Fruit fly (Drosophila melanogaster) whole organism, embryonic: Measurements from ENCODE around the gene awd.

Source experiments
- Abd-B ChIP-seq: fragments of 200-800 bp; sonication (Bioruptor generic); optimal IDR thresholded peaks from 2 replicates; lab custom pipeline; 2018; ENCODE audit warnings: missing biosample characterization, mild to moderate bottlenecking, missing genetic modification characterization, moderate library complexity
- Ada2b ChIP-seq: fragments of 200-800 bp; sonication (Bioruptor generic); IDR thresholded peaks from 2 replicates; pipeline ENCODE4 v1.3.6; 2022; ENCODE audit warnings: missing biosample characterization, missing genetic modification characterization
- Antp ChIP-seq: fragments of 200-800 bp; sonication (Bioruptor generic); optimal IDR thresholded peaks from 3 replicates; lab custom pipeline; 2016; ENCODE audit warnings: missing biosample characterization, missing genetic modification characterization
- CG12744 ChIP-seq: fragments of 200-800 bp; sonication (Bioruptor generic); optimal IDR thresholded peaks from 2 replicates; lab custom pipeline; 2016; ENCODE audit warnings: missing biosample characterization, missing genetic modification characterization
- CG13123 ChIP-seq: fragments of 200-800 bp; sonication (Bioruptor generic); optimal IDR thresholded peaks from 2 replicates; lab custom pipeline; 2016; ENCODE audit warnings: missing biosample characterization, missing genetic modification characterization
- CG13287 ChIP-seq: fragments of 200-800 bp; sonication (Bioruptor generic); IDR thresholded peaks from 2 replicates; pipeline ENCODE4 v1.3.6; 2022; ENCODE audit warnings: missing biosample characterization, missing genetic modification characterization; ENCODE audit not compliant: partially characterized antibody
- CG15479 ChIP-seq: fragments of 200-800 bp; sonication (Bioruptor generic); optimal IDR thresholded peaks from 3 replicates; lab custom pipeline; 2019; ENCODE audit warnings: missing biosample characterization, mild to moderate bottlenecking, missing genetic modification characterization, moderate library complexity
- CG17186 ChIP-seq: fragments of 200-800 bp; sonication (Bioruptor generic); optimal IDR thresholded peaks from 3 replicates; lab custom pipeline; 2017; ENCODE audit warnings: missing biosample characterization, missing genetic modification reagents, missing genetic modification characterization
- CG17328 ChIP-seq: fragments of 200-800 bp; sonication (Bioruptor generic); IDR thresholded peaks from 2 replicates; pipeline ENCODE4 v1.3.6; 2022; ENCODE audit warnings: missing biosample characterization, missing genetic modification characterization
- CG18262 ChIP-seq: fragments of 200-800 bp; optimal IDR thresholded peaks from 3 replicates; lab custom pipeline; 2019; ENCODE audit warnings: missing biosample characterization, mild to moderate bottlenecking, missing genetic modification characterization, moderate library complexity
- CG1832 ChIP-seq: fragments of 200-800 bp; sonication (Bioruptor generic); optimal IDR thresholded peaks from 2 replicates; lab custom pipeline; 2017; ENCODE audit warnings: missing biosample characterization, mild to moderate bottlenecking, missing genetic modification characterization, inconsistent platforms
- CG18599 ChIP-seq: fragments of 200-800 bp; sonication (Bioruptor generic); optimal IDR thresholded peaks from 3 replicates; lab custom pipeline; 2017; ENCODE audit warnings: missing biosample characterization, missing genetic modification characterization, mild to moderate bottlenecking, moderate library complexity, missing genetic modification reagents
- CG6683 ChIP-seq: fragments of 200-800 bp; sonication (Bioruptor generic); optimal IDR thresholded peaks from 2 replicates; lab custom pipeline; 2017; ENCODE audit warnings: missing biosample characterization, mild to moderate bottlenecking, missing genetic modification characterization, missing genetic modification reagents
- CG8388 ChIP-seq: fragments of 200-800 bp; sonication (Bioruptor generic); optimal IDR thresholded peaks from 2 replicates; lab custom pipeline; 2019; ENCODE audit warnings: missing biosample characterization, mild to moderate bottlenecking, missing genetic modification characterization, moderate library complexity
- Camta ChIP-seq: fragments of 200-800 bp; sonication (Bioruptor generic); optimal IDR thresholded peaks from 2 replicates; lab custom pipeline; 2016; ENCODE audit warnings: missing biosample characterization, missing genetic modification characterization
- Dfd ChIP-seq, 2 experiments: fragments of >200 bp; optimal IDR thresholded peaks; 2 replicates each; lab custom pipeline; 2017; ENCODE audit warnings: missing biosample characterization in 2 of 2, missing genetic modification characterization in 2 of 2
- Eip74EF ChIP-seq, 2 experiments: fragments of 200-800 bp in 1 of 2; fragments of >200 bp in 1 of 2; sonication (Bioruptor generic) in 1 of 2; optimal IDR thresholded peaks; 2 replicates each; lab custom pipeline; 2017 to 2019; ENCODE audit warnings: missing biosample characterization in 2 of 2, missing genetic modification characterization in 2 of 2, mild to moderate bottlenecking in 1 of 2, moderate library complexity in 1 of 2
- Fer2 ChIP-seq: fragments of 200-800 bp; sonication (Bioruptor generic); optimal IDR thresholded peaks from 2 replicates; lab custom pipeline; 2018; ENCODE audit warnings: missing biosample characterization, mild to moderate bottlenecking, missing genetic modification characterization, moderate library complexity
- HHEX ChIP-seq: fragments of 200-800 bp; sonication (Bioruptor generic); optimal IDR thresholded peaks from 3 replicates; lab custom pipeline; 2017; ENCODE audit warnings: missing biosample characterization, mild to moderate bottlenecking, missing genetic modification characterization, missing genetic modification reagents
- Hmr ChIP-seq: fragments of 200-800 bp; sonication (Bioruptor generic); optimal IDR thresholded peaks from 3 replicates; lab custom pipeline; 2017; ENCODE audit warnings: mild to moderate bottlenecking, missing biosample characterization, missing genetic modification reagents, missing genetic modification characterization
- Hr51 ChIP-seq, 2 experiments: fragments of 200-800 bp; sonication (Bioruptor generic); optimal IDR thresholded peaks; 2 replicates in 1 of 2; 3 replicates in 1 of 2; lab custom pipeline; 2016 to 2018; ENCODE audit warnings: missing biosample characterization in 2 of 2, missing genetic modification characterization in 2 of 2, mild to moderate bottlenecking in 1 of 2, moderate library complexity in 1 of 2
- MTF-1 ChIP-seq: fragments of 200-800 bp; sonication (Bioruptor generic); optimal IDR thresholded peaks from 2 replicates; lab custom pipeline; 2018; ENCODE audit warnings: missing biosample characterization, mild to moderate bottlenecking, missing genetic modification characterization, borderline replicate concordance
- Mes4 ChIP-seq: fragments of 200-800 bp; sonication (Bioruptor generic); optimal IDR thresholded peaks from 2 replicates; lab custom pipeline; 2016; ENCODE audit warnings: missing biosample characterization, missing genetic modification characterization
- NC2β ChIP-seq: fragments of 200-800 bp; sonication (Bioruptor generic); optimal IDR thresholded peaks from 2 replicates; lab custom pipeline; 2016; ENCODE audit warnings: missing biosample characterization, missing genetic modification characterization
- Nf-YA ChIP-seq: fragments of 200-800 bp; sonication (Bioruptor generic); IDR thresholded peaks from 2 replicates; pipeline ENCODE4 v1.3.6; 2022; ENCODE audit warnings: missing biosample characterization, missing genetic modification characterization
- Optix ChIP-seq: fragments of 200-800 bp; sonication (Bioruptor generic); IDR thresholded peaks from 3 replicates; pipeline ENCODE4 v1.3.6; 2022; ENCODE audit warnings: missing biosample characterization, missing genetic modification characterization
- Ptx1 ChIP-seq: fragments of 200-800 bp; sonication (Bioruptor generic); IDR thresholded peaks from 2 replicates; pipeline ENCODE4 v1.3.6; 2022; ENCODE audit warnings: missing biosample characterization, missing genetic modification characterization
- Rfx ChIP-seq: fragments of 200-800 bp; sonication (Bioruptor generic); IDR thresholded peaks from 2 replicates; pipeline ENCODE4 v1.3.6; 2022; ENCODE audit warnings: missing biosample characterization, missing genetic modification characterization
- Sin3A ChIP-seq: fragments of >200 bp; optimal IDR thresholded peaks from 2 replicates; lab custom pipeline; 2018
- TFAM ChIP-seq: fragments of 200-800 bp; sonication (Bioruptor generic); optimal IDR thresholded peaks from 2 replicates; lab custom pipeline; 2017; ENCODE audit warnings: missing biosample characterization, missing genetic modification characterization, inconsistent platforms
- az2 ChIP-seq: fragments of 200-800 bp; sonication (Bioruptor generic); optimal IDR thresholded peaks from 3 replicates; lab custom pipeline; 2016; ENCODE audit warnings: missing biosample characterization, missing genetic modification characterization
- caup ChIP-seq: fragments of 200-800 bp; sonication (Bioruptor generic); optimal IDR thresholded peaks from 3 replicates; lab custom pipeline; 2017; ENCODE audit warnings: missing biosample characterization, mild to moderate bottlenecking, missing genetic modification characterization, moderate library complexity; ENCODE audit not compliant: severe bottlenecking
- croc ChIP-seq: fragments of 200-800 bp; sonication (Bioruptor generic); conservative IDR thresholded peaks from 3 replicates; pipeline ENCODE4 v1.3.6; 2022; ENCODE audit warnings: missing biosample characterization, missing genetic modification characterization
- ems ChIP-seq: fragments of 200-800 bp; sonication (Bioruptor generic); optimal IDR thresholded peaks from 3 replicates; lab custom pipeline; 2016; ENCODE audit warnings: missing biosample characterization, missing genetic modification characterization
- ewg ChIP-seq: fragments of 200-800 bp; sonication (Bioruptor generic); optimal IDR thresholded peaks from 3 replicates; lab custom pipeline; 2017; ENCODE audit warnings: mild to moderate bottlenecking, missing biosample characterization, missing genetic modification reagents, missing genetic modification characterization
- grn ChIP-seq: fragments of 200-800 bp; sonication (Bioruptor generic); optimal IDR thresholded peaks from 3 replicates; lab custom pipeline; 2017; ENCODE audit warnings: missing biosample characterization, missing genetic modification characterization
- klu ChIP-seq: fragments of 200-800 bp; sonication (Bioruptor generic); IDR thresholded peaks from 2 replicates; pipeline ENCODE4 v1.3.6; 2022; ENCODE audit warnings: missing biosample characterization, missing genetic modification characterization
- lov ChIP-seq, 2 experiments: fragments of 200-800 bp in 1 of 2; fragments of >200 bp in 1 of 2; sonication (Bioruptor generic) in 1 of 2; IDR thresholded peaks in 1 of 2; optimal IDR thresholded peaks in 1 of 2; 2 replicates in 1 of 2; 3 replicates in 1 of 2; pipeline versions ENCODE4 v1.3.6 to Lab custom; 2017 to 2022; ENCODE audit warnings: missing biosample characterization in 1 of 2, missing genetic modification characterization in 1 of 2
- mam ChIP-seq: fragments of 200-800 bp; sonication (Bioruptor generic); optimal IDR thresholded peaks from 3 replicates; lab custom pipeline; 2016; ENCODE audit warnings: missing biosample characterization, missing genetic modification characterization
- mirr ChIP-seq: fragments of 200-800 bp; sonication (Bioruptor generic); optimal IDR thresholded peaks from 3 replicates; lab custom pipeline; 2018; ENCODE audit warnings: missing biosample characterization, mild to moderate bottlenecking, missing genetic modification characterization
- mld ChIP-seq: fragments of 200-800 bp; sonication (Bioruptor generic); IDR thresholded peaks from 3 replicates; pipeline ENCODE4 v1.3.6; 2022; ENCODE audit warnings: missing biosample characterization, missing genetic modification characterization; ENCODE audit not compliant: partially characterized antibody
- nerfin-1 ChIP-seq: fragments of 200-800 bp; sonication (Bioruptor generic); optimal IDR thresholded peaks from 3 replicates; lab custom pipeline; 2019; ENCODE audit warnings: missing biosample characterization, mild to moderate bottlenecking, missing genetic modification characterization, moderate library complexity
- prd ChIP-seq, 3 experiments: fragments of >200 bp in 2 of 3; fragments of 200-800 bp in 1 of 3; sonication (Bioruptor generic) in 1 of 3; optimal IDR thresholded peaks in 2 of 3; IDR thresholded peaks in 1 of 3; 2 replicates in 2 of 3; 3 replicates in 1 of 3; pipeline versions ENCODE4 v1.3.6 to Lab custom; 2017 to 2022; ENCODE audit warnings: missing biosample characterization in 1 of 3, missing genetic modification characterization in 1 of 3
- psq ChIP-seq: fragments of 200-800 bp; sonication (Bioruptor generic); optimal IDR thresholded peaks from 2 replicates; lab custom pipeline; 2017; ENCODE audit warnings: missing biosample characterization, missing genetic modification characterization
- sima ChIP-seq: fragments of 200-800 bp; sonication (Bioruptor generic); optimal IDR thresholded peaks from 2 replicates; lab custom pipeline; 2016; ENCODE audit warnings: missing biosample characterization, missing genetic modification characterization
- so ChIP-seq: fragments of 200-800 bp; sonication (Bioruptor generic); IDR thresholded peaks from 3 replicates; pipeline ENCODE4 v1.3.6; 2022; ENCODE audit warnings: missing biosample characterization, missing genetic modification characterization
- tup ChIP-seq: fragments of 200-800 bp; sonication (Bioruptor generic); optimal IDR thresholded peaks from 2 replicates; lab custom pipeline; 2016; ENCODE audit warnings: missing biosample characterization, mild to moderate bottlenecking, missing genetic modification characterization, moderate library complexity
- zfh1 ChIP-seq: fragments of 200-800 bp; sonication (Bioruptor generic); IDR thresholded peaks from 3 replicates; pipeline ENCODE4 v1.3.6; 2022; ENCODE audit warnings: missing biosample characterization, missing genetic modification characterization

The awd gene

DNA sequence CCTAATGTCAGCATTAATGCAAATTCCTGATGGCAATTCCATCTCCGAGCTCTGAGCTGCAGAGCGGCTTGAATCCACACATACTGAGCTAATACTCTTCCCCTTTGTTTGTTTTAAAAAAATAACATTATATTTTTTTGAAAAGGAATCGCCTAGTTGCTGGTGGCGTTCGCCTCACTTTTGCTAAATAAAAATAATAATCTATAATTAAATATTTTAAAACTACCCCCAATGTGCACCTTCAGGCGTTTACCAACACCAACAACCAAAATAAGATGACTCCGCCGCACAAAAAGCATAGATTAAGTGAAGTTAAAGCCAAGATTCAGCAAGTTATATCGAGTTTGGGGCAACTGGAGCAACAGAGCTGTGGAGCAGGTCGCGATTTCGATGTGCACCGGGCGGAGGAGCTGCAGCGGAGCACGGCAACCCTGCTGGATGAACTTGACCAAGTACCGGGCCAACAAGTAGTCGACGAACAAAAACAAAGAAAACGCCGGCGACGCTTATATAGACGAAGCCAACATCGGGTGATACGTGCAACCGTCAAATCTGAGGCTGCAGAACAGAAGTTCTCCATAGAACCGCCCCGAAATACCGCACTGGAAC, 1.7 kb downstream of the awd start, which contains the start of gene CG1896 (continued):
- TF ChIP-seq mld (no peak), zfh1 (GFP tag; lab: Robert Waterston, UW) (peak; percentile 71; the same call in 2 of the 3 replicates), Ptx1 (GFP tag; lab: Robert Waterston, UW) (peak; percentile 56), CG13287 (GFP tag; lab: Robert Waterston, UW) (0 out of 2 replicates have a peak, but pooled peaks have one; percentile 23), CG12744 (GFP tag; lab: Kevin White, UChicago) (no peak), Mes4 (GFP tag; lab: Kevin White, UChicago) (no peak), psq (GFP tag; lab: Kevin White, UChicago) (no peak), CG6683 (GFP tag; lab: Kevin White, UChicago) (no peak), CG17186 (GFP tag; lab: Kevin White, UChicago) (no peak), prd (optimal IDR thresholded peaks at IDR 0.05; lab: Kevin White, UChicago) (no peak), prd (GFP tag; IDR thresholded peaks at IDR 0.05; lab: Robert Waterston, UW) (peak; percentile 59; the same call in 2 of the 3 replicates), CG8388 (GFP tag; lab: Kevin White, UChicago) (peak; percentile 17), caup (GFP tag; lab: Kevin White, UChicago) (peak; percentile 54), ems (GFP tag; lab: Kevin White, UChicago) (no peak), Hmr (peak; percentile 13), lov (optimal IDR thresholded peaks at IDR 0.05; lab: Kevin White, UChicago) (no peak), lov (GFP tag; IDR thresholded peaks at IDR 0.05; lab: Robert Waterston, UW) (no peak), CG13123 (GFP tag; lab: Kevin White, UChicago) (no peak), CG18599 (GFP tag; lab: Kevin White, UChicago) (peak; percentile 62), MTF-1 (GFP tag; lab: Kevin White, UChicago) (peak; percentile 5), Dfd (GFP tag; optimal IDR thresholded peaks at IDR 0.05; lab: Kevin White, UChicago) (no peak), TFAM (no peak), ewg (peak; percentile 26), HHEX (GFP tag; lab: Kevin White, UChicago) (no peak), mirr (GFP tag; lab: Kevin White, UChicago) (no peak), croc (GFP tag; lab: Robert Waterston, UW) (peak; percentile 28; the same call in 1 of the 3 replicates), CG17328 (GFP tag; lab: Robert Waterston, UW) (peak; percentile 63), klu (GFP tag; lab: Robert Waterston, UW) (no peak), Camta (GFP tag; lab: Kevin White, UChicago) (no peak), so (GFP tag; lab: Robert Waterston, UW) (peak; percentile 69; the same call in 2 of the 3 replicates), CG1832 (GFP tag; lab: Kevin White, UChicago) (no peak), nerfin-1 (peak; percentile 21), Eip74EF (GFP tag; optimal IDR thresholded peaks at IDR 0.05; lab: Kevin White, UChicago) (no peak), tup (GFP tag; lab: Kevin White, UChicago) (peak; percentile 2), Nf-YA (peak; percentile 30; the same call in 1 of the 2 replicates), CG15479 (GFP tag; lab: Kevin White, UChicago) (no peak), az2 (GFP tag; lab: Kevin White, UChicago) (peak; percentile 45), Optix (GFP tag; lab: Robert Waterston, UW) (peak; percentile 65; the same call in 2 of the 3 replicates), Fer2 (no peak), grn (no peak), Ada2b (GFP tag; lab: Robert Waterston, UW) (0 out of 2 replicates have a peak, but pooled peaks have one; percentile 32), sima (GFP tag; lab: Kevin White, UChicago) (no peak), Abd-B (peak; percentile 1), Sin3A (lab: Kevin White, UChicago) (no peak), Rfx (GFP tag; lab: Robert Waterston, UW) (peak; percentile 50), Antp (GFP tag; lab: Kevin White, UChicago) (no peak), CG18262 (tag; lab: Kevin White, UChicago) (peak; percentile 48), NC2β (GFP tag; lab: Kevin White, UChicago) (no peak), mam (peak; percentile 8), Hr51 (GFP tag; optimal IDR thresholded peaks at IDR 0.05; lab: Kevin White, UChicago) (peak in 1 of 2 experiments; percentile 30)
